Fruit fly (Drosophila melanogaster): ENCODE measurements around the gene CG7557.

The CG7557 gene

DNA sequence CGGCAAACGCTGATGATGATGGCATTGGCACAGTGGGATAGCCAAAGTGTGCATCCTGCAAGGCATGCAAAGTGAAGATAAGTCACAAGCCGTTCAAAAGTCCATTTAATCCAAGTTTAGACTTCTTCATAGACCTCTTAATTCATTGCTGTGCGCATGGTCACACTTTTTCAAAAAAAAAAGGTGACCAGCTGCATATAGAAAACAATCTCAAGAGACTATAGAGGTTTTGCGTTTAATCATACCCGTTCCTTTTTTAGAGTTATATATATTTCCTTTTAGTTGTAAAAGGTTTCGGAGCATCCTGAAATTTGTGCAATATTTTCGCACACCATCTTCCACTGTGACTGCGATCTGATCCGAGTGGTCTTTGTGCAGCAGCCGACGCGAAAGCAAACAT is 30.5 kb upstream of the CG7557 start (continued):
- TF ChIP-seq CG8632 (GFP tag; optimal IDR thresholded peaks at IDR 0.05) (no peak), fd59A (GFP tag; optimal IDR thresholded peaks at IDR 0.05) (peak; percentile 46), esn (GFP tag; optimal IDR thresholded peaks at IDR 0.05) (peak; percentile 59), Sox15 (GFP tag; optimal IDR thresholded peaks at IDR 0.05) (peak; percentile 36), Eip78C (GFP tag) (peak; percentile 88), dac (GFP tag; optimal IDR thresholded peaks at IDR 0.05) (peak; percentile 27), dsx (GFP tag; optimal IDR thresholded peaks at IDR 0.05; ENCODE audit: poor library complexity, severe bottlenecking) (no peak), eg (GFP tag; IDR thresholded peaks at IDR 0.05) (0 out of 3 replicates have a peak, but pooled peaks have one; percentile 43), Blimp-1 (GFP tag; optimal IDR thresholded peaks at IDR 0.05) (no peak), fd85E (GFP tag; optimal IDR thresholded peaks at IDR 0.05) (no peak)

dm6 chr3L:11415382-11415781 is 29.6 kb upstream of the CG7557 start:
- TF ChIP-seq vri (GFP tag; optimal IDR thresholded peaks at IDR 0.05) (peak; percentile 43), CG6808 (GFP tag; optimal IDR thresholded peaks at IDR 0.05) (peak; percentile 58), CG8632 (GFP tag; optimal IDR thresholded peaks at IDR 0.05) (peak; percentile 73), eg (GFP tag; IDR thresholded peaks at IDR 0.05) (peak; percentile 53; the same call in 1 of the 3 replicates), Blimp-1 (GFP tag; optimal IDR thresholded peaks at IDR 0.05) (peak; percentile 14), CG7368 (GFP tag; optimal IDR thresholded peaks at IDR 0.05) (peak; percentile 22), CG1621 (tag; optimal IDR thresholded peaks at IDR 0.05) (peak; percentile 66), CG8319 (GFP tag; optimal IDR thresholded peaks at IDR 0.05) (peak; percentile 48), CG4318 (GFP tag; optimal IDR thresholded peaks at IDR 0.05) (peak; percentile 44), CG34406 (GFP tag; optimal IDR thresholded peaks at IDR 0.05) (peak; percentile 75), Hr39 (GFP tag; optimal IDR thresholded peaks at IDR 0.05) (peak; percentile 45), Sox14 (GFP tag; optimal IDR thresholded peaks at IDR 0.05) (peak; percentile 20), Ets21C (GFP tag; optimal IDR thresholded peaks at IDR 0.05) (peak; percentile 16), CG6854 (GFP tag; optimal IDR thresholded peaks at IDR 0.05) (no peak), Eip75B (GFP tag; optimal IDR thresholded peaks at IDR 0.05) (peak; percentile 63), salr (GFP tag; optimal IDR thresholded peaks at IDR 0.05) (peak; percentile 8 to 18), dsx (GFP tag; optimal IDR thresholded peaks at IDR 0.05; ENCODE audit: poor library complexity, severe bottlenecking) (peak; percentile 41), ss (GFP tag; optimal IDR thresholded peaks at IDR 0.05) (peak; percentile 47 to 65), Lpt (GFP tag; optimal IDR thresholded peaks at IDR 0.05) (peak; percentile 28), fkh (GFP tag; optimal IDR thresholded peaks at IDR 0.05) (no peak), Hr4 (GFP tag; optimal IDR thresholded peaks at IDR 0.05) (peak; percentile 47), Sox15 (GFP tag; optimal IDR thresholded peaks at IDR 0.05) (peak; percentile 24), CG15336 (GFP tag; IDR thresholded peaks at IDR 0.05) (peak; percentile 48; the same call in 1 of the 2 replicates), dac (GFP tag; optimal IDR thresholded peaks at IDR 0.05) (no peak), Smox (GFP tag; optimal IDR thresholded peaks at IDR 0.05) (peak; percentile 63), acj6 (GFP tag; optimal IDR thresholded peaks at IDR 0.05) (peak; percentile 74), CG8119 (GFP tag; IDR thresholded peaks at IDR 0.05) (peak; percentile 69), Hr38 (GFP tag; optimal IDR thresholded peaks at IDR 0.05) (no peak), CG6276 (GFP tag; optimal IDR thresholded peaks at IDR 0.05) (no peak), CG11902 (GFP tag; optimal IDR thresholded peaks at IDR 0.05) (peak; percentile 17), CG11294 (GFP tag; IDR thresholded peaks at IDR 0.05) (peak; percentile 41; the same call in 1 of the 2 replicates), Met (GFP tag; optimal IDR thresholded peaks at IDR 0.05) (peak; percentile 70), Ets96B (tag; optimal IDR thresholded peaks at IDR 0.05) (peak; percentile 63), Eip78C (GFP tag) (peak; percentile 86), CG9139 (GFP tag; optimal IDR thresholded peaks at IDR 0.05) (peak; percentile 5), CG11762 (GFP tag; optimal IDR thresholded peaks at IDR 0.05; ENCODE audit: insufficient read depth) (peak; percentile 52), OdsH (GFP tag; optimal IDR thresholded peaks at IDR 0.05) (peak; percentile 73), svp (GFP tag) (peak; percentile 80), esn (GFP tag; optimal IDR thresholded peaks at IDR 0.05) (peak; percentile 75), topi (GFP tag; optimal IDR thresholded peaks at IDR 0.05) (peak; percentile 55), CG3919 (GFP tag; optimal IDR thresholded peaks at IDR 0.05) (peak; percentile 62), CG6792 (GFP tag; optimal IDR thresholded peaks at IDR 0.05) (peak; percentile 73), lz (GFP tag; optimal IDR thresholded peaks at IDR 0.05) (peak; percentile 60), CG10669 (GFP tag; optimal IDR thresholded peaks at IDR 0.05) (peak; percentile 65), fd59A (GFP tag; optimal IDR thresholded peaks at IDR 0.05) (peak; percentile 63), achi (GFP tag; optimal IDR thresholded peaks at IDR 0.05) (peak; percentile 69), CG32006 (GFP tag; optimal IDR thresholded peaks at IDR 0.05) (peak; percentile 63)

Measured in whole organism, prepupa.